Fruit fly (Drosophila melanogaster) whole organism, embryonic: Measurements from ENCODE around the gene CG13658.

Experiments used
- Atf6 ChIP-seq: fragments of 200-800 bp; sonication (Bioruptor generic); IDR thresholded peaks from 2 replicates; pipeline ENCODE4 v1.3.6; 2022; ENCODE audit warnings: missing biosample characterization, missing genetic modification characterization
- BEAF-32 ChIP-seq: fragments of 200-800 bp; sonication (Bioruptor generic); optimal IDR thresholded peaks from 3 replicates; lab custom pipeline; 2017; ENCODE audit warnings: missing biosample characterization, missing genetic modification characterization, mild to moderate bottlenecking, moderate library complexity, missing genetic modification reagents
- Blimp-1 ChIP-seq: fragments of 200-800 bp; sonication (Bioruptor generic); optimal IDR thresholded peaks from 3 replicates; lab custom pipeline; 2018; ENCODE audit warnings: missing biosample characterization, missing genetic modification characterization, mild to moderate bottlenecking, moderate library complexity, missing genetic modification reagents
- BtbVII ChIP-seq: fragments of 200-800 bp; sonication (Bioruptor generic); optimal IDR thresholded peaks from 3 replicates; lab custom pipeline; 2017; ENCODE audit warnings: missing biosample characterization, mild to moderate bottlenecking, missing genetic modification characterization
- CG10267 ChIP-seq: fragments of 200-800 bp; sonication (Bioruptor generic); optimal IDR thresholded peaks from 2 replicates; lab custom pipeline; 2018; ENCODE audit warnings: missing biosample characterization, mild to moderate bottlenecking, missing genetic modification characterization, moderate library complexity
- CG10543 ChIP-seq: fragments of 200-800 bp; sonication (Bioruptor generic); optimal IDR thresholded peaks from 3 replicates; lab custom pipeline; 2017; ENCODE audit warnings: missing biosample characterization, mild to moderate bottlenecking, missing genetic modification characterization, moderate library complexity
- CG13296 ChIP-seq: fragments of 200-800 bp; sonication (Bioruptor generic); optimal IDR thresholded peaks from 3 replicates; lab custom pipeline; 2018; ENCODE audit warnings: missing biosample characterization, mild to moderate bottlenecking, missing genetic modification characterization
- CG17361 ChIP-seq: fragments of 200-800 bp; sonication (Bioruptor generic); IDR thresholded peaks from 3 replicates; pipeline ENCODE4 v1.3.6; 2022; ENCODE audit warnings: missing biosample characterization, missing genetic modification characterization
- CG2199 ChIP-seq: fragments of 200-800 bp; sonication (Bioruptor generic); IDR thresholded peaks from 3 replicates; pipeline ENCODE4 v1.3.6; 2022; ENCODE audit warnings: missing biosample characterization, missing genetic modification characterization
- CG2875 ChIP-seq: fragments of 200-800 bp; sonication (Bioruptor generic); optimal IDR thresholded peaks from 2 replicates; lab custom pipeline; 2017; ENCODE audit warnings: missing biosample characterization, mild to moderate bottlenecking, missing genetic modification characterization, missing genetic modification reagents
- CG3163 ChIP-seq: fragments of 200-800 bp; sonication (Bioruptor generic); optimal IDR thresholded peaks from 3 replicates; lab custom pipeline; 2016; ENCODE audit warnings: missing biosample characterization, missing genetic modification characterization
- CG3281 ChIP-seq: fragments of 200-800 bp; sonication (Bioruptor generic); optimal IDR thresholded peaks from 3 replicates; lab custom pipeline; 2017; ENCODE audit warnings: missing biosample characterization, mild to moderate bottlenecking, missing genetic modification characterization
- CG3847 ChIP-seq: fragments of 200-800 bp; sonication (Bioruptor generic); IDR thresholded peaks from 2 replicates; pipeline ENCODE4 v1.3.6; 2022; ENCODE audit warnings: missing biosample characterization, missing genetic modification characterization
- CG4617 ChIP-seq: fragments of 200-800 bp; sonication (Bioruptor generic); optimal IDR thresholded peaks from 3 replicates; lab custom pipeline; 2016; ENCODE audit warnings: missing biosample characterization, missing genetic modification characterization, borderline replicate concordance
- CG6254 ChIP-seq: fragments of 200-800 bp; sonication (Bioruptor generic); optimal IDR thresholded peaks from 3 replicates; lab custom pipeline; 2017; ENCODE audit warnings: mild to moderate bottlenecking, missing biosample characterization, missing genetic modification reagents, missing genetic modification characterization
- CG9797 ChIP-seq: fragments of 200-800 bp; sonication (Bioruptor generic); optimal IDR thresholded peaks from 3 replicates; lab custom pipeline; 2018; ENCODE audit warnings: missing biosample characterization, mild to moderate bottlenecking, missing genetic modification characterization
- Dll ChIP-seq: fragments of 200-800 bp; sonication (Bioruptor generic); IDR thresholded peaks from 4 replicates; pipeline ENCODE4 v1.3.6; 2022; ENCODE audit warnings: missing biosample characterization, missing genetic modification characterization; ENCODE audit not compliant: partially characterized antibody
- Dp ChIP-seq: fragments of 200-800 bp; sonication (Bioruptor generic); optimal IDR thresholded peaks from 2 replicates; lab custom pipeline; 2018; ENCODE audit warnings: missing biosample characterization, mild to moderate bottlenecking, missing genetic modification characterization, moderate library complexity
- ERR ChIP-seq: fragments of 200-800 bp; sonication (Bioruptor generic); optimal IDR thresholded peaks from 2 replicates; lab custom pipeline; 2016; ENCODE audit warnings: missing biosample characterization, missing genetic modification characterization
- Elba2 ChIP-seq: fragments of 200-800 bp; sonication (Bioruptor generic); optimal IDR thresholded peaks from 3 replicates; lab custom pipeline; 2016; ENCODE audit warnings: missing biosample characterization, missing genetic modification characterization
- HLHmδ ChIP-seq: fragments of 200-800 bp; sonication (Bioruptor generic); optimal IDR thresholded peaks from 2 replicates; lab custom pipeline; 2018; ENCODE audit warnings: missing biosample characterization, mild to moderate bottlenecking, missing genetic modification characterization, moderate library complexity
- Hr51 ChIP-seq, 2 experiments: fragments of 200-800 bp; sonication (Bioruptor generic); optimal IDR thresholded peaks; 2 replicates in 1 of 2; 3 replicates in 1 of 2; lab custom pipeline; 2016 to 2018; ENCODE audit warnings: missing biosample characterization in 2 of 2, missing genetic modification characterization in 2 of 2, mild to moderate bottlenecking in 1 of 2, moderate library complexity in 1 of 2
- MBD-R2 ChIP-seq: fragments of 200-800 bp; sonication (Bioruptor generic); IDR thresholded peaks from 2 replicates; pipeline ENCODE4 v1.3.6; 2022; ENCODE audit warnings: missing biosample characterization, missing genetic modification characterization
- MESR4 ChIP-seq: fragments of 200-800 bp; sonication (Bioruptor generic); optimal IDR thresholded peaks from 2 replicates; lab custom pipeline; 2018; ENCODE audit warnings: missing biosample characterization, mild to moderate bottlenecking, missing genetic modification characterization, moderate library complexity
- Nf-YC ChIP-seq: fragments of 200-800 bp; optimal IDR thresholded peaks from 3 replicates; lab custom pipeline; 2019; ENCODE audit warnings: missing biosample characterization, mild to moderate bottlenecking, missing genetic modification characterization, moderate library complexity
- Sin3A ChIP-seq: fragments of >200 bp; optimal IDR thresholded peaks from 2 replicates; lab custom pipeline; 2018
- Ssrp ChIP-seq: fragments of 200-800 bp; sonication (Bioruptor generic); optimal IDR thresholded peaks from 2 replicates; lab custom pipeline; 2018; ENCODE audit warnings: missing biosample characterization, mild to moderate bottlenecking, missing genetic modification characterization, moderate library complexity
- Trl ChIP-seq, 3 experiments: fragments of >200 bp in 2 of 3; fragments of 200-800 bp in 1 of 3; sonication (Bioruptor generic) in 1 of 3; optimal IDR thresholded peaks; 2 replicates in 1 of 3; 3 replicates in 2 of 3; lab custom pipeline; 2016 to 2017; ENCODE audit warnings: missing biosample characterization in 1 of 3, missing genetic modification characterization in 1 of 3
- YL-1 ChIP-seq: fragments of 200-800 bp; sonication (Bioruptor generic); optimal IDR thresholded peaks from 3 replicates; lab custom pipeline; 2017; ENCODE audit warnings: missing biosample characterization, mild to moderate bottlenecking, missing genetic modification characterization
- bigmax ChIP-seq: fragments of 200-800 bp; sonication (Bioruptor generic); optimal IDR thresholded peaks from 2 replicates; lab custom pipeline; 2018; ENCODE audit warnings: missing biosample characterization, mild to moderate bottlenecking, missing genetic modification characterization
- chinmo ChIP-seq: fragments of 200-800 bp; sonication (Bioruptor generic); IDR thresholded peaks from 4 replicates; pipeline ENCODE4 v1.3.6; 2022; ENCODE audit warnings: missing biosample characterization, missing genetic modification characterization; ENCODE audit not compliant: partially characterized antibody
- crp ChIP-seq, 2 experiments: fragments of 200-800 bp; sonication (Bioruptor generic); optimal IDR thresholded peaks; 2 replicates in 1 of 2; 3 replicates in 1 of 2; lab custom pipeline; 2017; ENCODE audit warnings: missing biosample characterization in 2 of 2, missing genetic modification characterization in 2 of 2, mild to moderate bottlenecking in 1 of 2, moderate library complexity in 1 of 2
- emc ChIP-seq: fragments of 200-800 bp; sonication (Bioruptor generic); optimal IDR thresholded peaks from 2 replicates; lab custom pipeline; 2016; ENCODE audit warnings: missing biosample characterization, missing genetic modification characterization
- ewg ChIP-seq: fragments of 200-800 bp; sonication (Bioruptor generic); optimal IDR thresholded peaks from 3 replicates; lab custom pipeline; 2017; ENCODE audit warnings: mild to moderate bottlenecking, missing biosample characterization, missing genetic modification reagents, missing genetic modification characterization
- gce ChIP-seq: fragments of 200-800 bp; sonication (Bioruptor generic); IDR thresholded peaks from 3 replicates; pipeline ENCODE4 v1.3.6; 2022; ENCODE audit warnings: missing biosample characterization, missing genetic modification characterization
- gfzf ChIP-seq: fragments of 200-800 bp; sonication (Bioruptor generic); optimal IDR thresholded peaks from 2 replicates; lab custom pipeline; 2016; ENCODE audit warnings: missing biosample characterization, mild to moderate bottlenecking, missing genetic modification characterization, moderate library complexity
- hth ChIP-seq: fragments of >200 bp; optimal IDR thresholded peaks from 2 replicates; lab custom pipeline; 2017; ENCODE audit warnings: inconsistent platforms
- ind ChIP-seq: fragments of 200-800 bp; sonication (Bioruptor generic); optimal IDR thresholded peaks from 3 replicates; lab custom pipeline; 2016; ENCODE audit warnings: missing biosample characterization, missing genetic modification characterization
- insv ChIP-seq, 2 experiments: fragments of 200-800 bp; sonication (Bioruptor generic); optimal IDR thresholded peaks; 3 replicates each; lab custom pipeline; 2016 to 2018; ENCODE audit warnings: missing biosample characterization in 2 of 2, missing genetic modification characterization in 2 of 2
- kah ChIP-seq: fragments of 200-800 bp; sonication (Bioruptor generic); optimal IDR thresholded peaks from 2 replicates; lab custom pipeline; 2018; ENCODE audit warnings: missing biosample characterization, mild to moderate bottlenecking, missing genetic modification characterization
- knrl ChIP-seq: fragments of 200-800 bp; sonication (Bioruptor generic); IDR thresholded peaks from 3 replicates; pipeline ENCODE4 v1.3.6; 2022; ENCODE audit warnings: missing biosample characterization, missing genetic modification characterization; ENCODE audit not compliant: partially characterized antibody
- pzg ChIP-seq: fragments of 200-800 bp; sonication (Bioruptor generic); optimal IDR thresholded peaks from 3 replicates; lab custom pipeline; 2018; ENCODE audit warnings: missing biosample characterization, mild to moderate bottlenecking, missing genetic modification characterization, moderate library complexity
- rib ChIP-seq: fragments of 200-800 bp; sonication (Bioruptor generic); IDR thresholded peaks from 2 replicates; pipeline ENCODE4 v1.3.6; 2022; ENCODE audit warnings: missing biosample characterization, missing genetic modification characterization
- seq ChIP-seq: fragments of 200-800 bp; sonication (Bioruptor generic); IDR thresholded peaks from 2 replicates; pipeline ENCODE4 v1.3.6; 2022; ENCODE audit warnings: missing biosample characterization, missing genetic modification characterization
- sna ChIP-seq: fragments of 200-800 bp; sonication (Bioruptor generic); IDR thresholded peaks from 2 replicates; pipeline ENCODE4 v1.3.6; 2022; ENCODE audit warnings: missing biosample characterization, missing genetic modification characterization; ENCODE audit not compliant: partially characterized antibody
- stwl ChIP-seq: fragments of 200-800 bp; sonication (Bioruptor generic); optimal IDR thresholded peaks from 3 replicates; lab custom pipeline; 2018; ENCODE audit warnings: missing biosample characterization, mild to moderate bottlenecking, missing genetic modification characterization, moderate library complexity
- unc-4 ChIP-seq: fragments of 200-800 bp; sonication (Bioruptor generic); IDR thresholded peaks from 2 replicates; pipeline ENCODE4 v1.3.6; 2022; ENCODE audit warnings: missing biosample characterization, missing genetic modification characterization; ENCODE audit not compliant: partially characterized antibody

CG13658 gene

dm6 chr3R:25331103-25331502 is 43.8 kb downstream of the CG13658 start, which contains the start of gene CHKov2:
CHKov2 (minus strand) TSS chr3R:25331203.
- no peak for TF ChIP-seq Ssrp (tag; lab: Kevin White, UChicago)
- peak; percentile 55 for TF ChIP-seq CG3163
- no peak for TF ChIP-seq hth (lab: Kevin White, UChicago)
- no peak for TF ChIP-seq Hr51 (GFP tag; optimal IDR thresholded peaks at IDR 0.05; lab: Kevin White, UChicago)
- TF ChIP-seq Trl (optimal IDR thresholded peaks at IDR 0.05; lab: Kevin White, UChicago): peak in 1 of 2 experiments; percentile 11
- TF ChIP-seq Trl (GFP tag; optimal IDR thresholded peaks at IDR 0.05; lab: Kevin White, UChicago): no peak
- TF ChIP-seq ind (GFP tag; lab: Kevin White, UChicago): no peak
- no peak for TF ChIP-seq CG17361
- no peak for TF ChIP-seq chinmo (GFP tag; lab: Robert Waterston, UW)

DNA sequence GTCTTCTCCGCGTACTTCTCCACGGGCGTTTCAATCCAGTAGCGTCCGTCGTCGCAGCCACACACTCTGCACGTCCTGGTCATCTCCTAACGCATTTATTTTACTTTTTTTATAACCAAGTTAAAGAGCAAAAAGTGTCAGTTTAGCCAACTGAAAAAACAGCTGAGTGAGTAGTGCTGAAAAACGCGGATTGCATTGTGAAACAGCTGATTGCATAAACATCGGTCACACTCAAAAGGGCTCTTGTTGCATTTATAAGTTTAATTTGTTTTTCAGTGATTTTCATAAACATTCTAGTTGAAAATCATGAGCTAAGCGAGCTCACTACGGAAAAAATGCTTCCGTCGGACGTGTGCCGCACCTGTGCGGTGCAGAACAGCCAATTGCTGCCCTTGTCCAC is 47.8 kb downstream of the CG13658 start, which contains the start of the genes CG10669 and CG11902:
Gene CG10669 (minus strand): TSS at position 179 of the 400 bp plus-strand sequence.
Gene CG11902 (plus strand): TSS at position 193 of the 400 bp plus-strand sequence.
- peak; percentile 47 for TF ChIP-seq gfzf (GFP tag; lab: Kevin White, UChicago)
- TF ChIP-seq Dp: peak; percentile 3
- no peak for TF ChIP-seq CG2875 (GFP tag; lab: Kevin White, UChicago)
- TF ChIP-seq CG10267 (tag; lab: Kevin White, UChicago): peak; percentile 91
- TF ChIP-seq seq: no peak
- no peak for TF ChIP-seq Trl (optimal IDR thresholded peaks at IDR 0.05; lab: Kevin White, UChicago)
- TF ChIP-seq Trl (GFP tag; optimal IDR thresholded peaks at IDR 0.05; lab: Kevin White, UChicago): no peak
- peak; percentile 11 for TF ChIP-seq BEAF-32
- no peak for TF ChIP-seq rib (GFP tag; lab: Robert Waterston, UW)
- TF ChIP-seq ERR: no peak
- no peak for TF ChIP-seq emc (GFP tag; lab: Kevin White, UChicago)
- no peak for TF ChIP-seq BtbVII (GFP tag; lab: Kevin White, UChicago)
- peak; percentile 41; the same call in 1 of the 2 replicates for TF ChIP-seq sna
- TF ChIP-seq Nf-YC (tag; lab: Kevin White, UChicago): no peak
- no peak for TF ChIP-seq Atf6 (GFP tag; lab: Robert Waterston, UW)
- no peak for TF ChIP-seq CG13296
- TF ChIP-seq CG2199: no peak
- peak; percentile 18 for TF ChIP-seq Elba2 (GFP tag; lab: Kevin White, UChicago)
- no peak for TF ChIP-seq gce (GFP tag; lab: Robert Waterston, UW)
- TF ChIP-seq CG3281 (GFP tag; lab: Kevin White, UChicago): no peak
- peak; percentile 97 for TF ChIP-seq MBD-R2
- no peak for TF ChIP-seq HLHmδ (GFP tag; lab: Kevin White, UChicago)
- no peak for TF ChIP-seq insv (GFP tag; optimal IDR thresholded peaks at IDR 0.05; lab: Kevin White, UChicago)
- TF ChIP-seq stwl (tag; lab: Kevin White, UChicago): peak; percentile 76
- TF ChIP-seq YL-1 (GFP tag; lab: Kevin White, UChicago): peak; percentile 8
- peak; percentile 3 for TF ChIP-seq bigmax (GFP tag; lab: Kevin White, UChicago)
- peak; percentile 29 for TF ChIP-seq CG4617
- TF ChIP-seq Sin3A (lab: Kevin White, UChicago): peak; percentile 3
- no peak for TF ChIP-seq Blimp-1
- TF ChIP-seq crp (GFP tag; optimal IDR thresholded peaks at IDR 0.05; lab: Kevin White, UChicago): peak; percentile 86 to 98
- TF ChIP-seq CG3847 (GFP tag; lab: Robert Waterston, UW): no peak
- TF ChIP-seq pzg (GFP tag; lab: Kevin White, UChicago): peak; percentile 40
- 0 out of 2 replicates have a peak, but pooled peaks have one; percentile 14 for TF ChIP-seq unc-4 (GFP tag; lab: Robert Waterston, UW)
- no peak for TF ChIP-seq ewg (GFP tag; lab: Kevin White, UChicago)
- peak; percentile 50; the same call in 1 of the 4 replicates for TF ChIP-seq chinmo (GFP tag; lab: Robert Waterston, UW)
- no peak for TF ChIP-seq CG10543 (GFP tag; lab: Kevin White, UChicago)
- TF ChIP-seq CG6254 (GFP tag; lab: Kevin White, UChicago): no peak
- TF ChIP-seq kah (GFP tag; lab: Kevin White, UChicago): peak; percentile 14
- peak; percentile 39 for TF ChIP-seq MESR4 (GFP tag; lab: Kevin White, UChicago)
- no peak for TF ChIP-seq knrl (GFP tag; lab: Robert Waterston, UW)
- 0 out of 4 replicates have a peak, but pooled peaks have one; percentile 31 for TF ChIP-seq Dll (GFP tag; lab: Robert Waterston, UW)
- peak; percentile 60 for TF ChIP-seq CG9797 (GFP tag; lab: Kevin White, UChicago)
